1 fruit fly cellular context compared by ENCODE assay signal in the genomic region with DNA sequence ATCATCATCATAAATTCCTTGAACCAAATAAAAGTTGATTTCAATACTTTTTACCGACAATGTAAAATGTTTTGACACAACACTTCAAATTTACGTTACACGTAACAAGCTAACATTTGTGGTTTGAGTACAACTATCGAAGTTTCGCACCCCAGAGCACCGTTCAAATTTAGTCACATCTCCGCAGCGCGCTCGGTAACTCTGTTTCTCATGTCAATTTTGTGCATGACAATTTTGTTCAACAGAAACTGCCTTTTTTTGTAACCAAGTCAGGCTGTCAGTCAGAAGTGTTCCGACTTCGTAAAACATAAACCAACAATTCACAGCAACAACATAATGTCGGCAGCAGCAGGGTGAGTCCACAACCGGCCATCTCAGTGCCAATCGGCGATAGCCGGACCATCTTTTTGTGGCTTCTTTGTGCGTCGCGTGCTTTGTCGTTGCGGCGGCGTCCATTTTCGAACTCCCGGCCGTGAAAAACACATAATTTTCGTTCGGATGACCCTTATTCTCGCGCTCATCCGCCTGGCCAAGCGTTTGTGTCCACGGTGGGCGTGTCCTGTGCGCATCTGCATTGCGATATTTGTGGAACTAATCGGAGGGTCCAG.
TF ChIP-seq lines count a peak whose summit lies in the region.

Gene p23 (plus strand): TSS at position 194 of the 608 bp plus-strand sequence.

TF ChIP-seq in whole organism, embryonic, 481 proteins besides CTCF, POLR2A, EP300 and RAD21 (continued from another document and continues in another):
- peak; percentile 52; the same call in 1 of the 3 replicates for TF ChIP-seq CG2199 (GFP tag; IDR thresholded peaks at IDR 0.05; lab: Robert Waterston, UW)
- TF ChIP-seq sim (GFP tag; IDR thresholded peaks at IDR 0.05; lab: Robert Waterston, UW): no peak
- no peak for TF ChIP-seq cad (GFP tag; optimal IDR thresholded peaks at IDR 0.05; lab: Kevin White, UChicago)
- no peak for TF ChIP-seq CG3838 (GFP tag; optimal IDR thresholded peaks at IDR 0.05; lab: Kevin White, UChicago)
- TF ChIP-seq D (optimal IDR thresholded peaks at IDR 0.05; lab: Kevin White, UChicago): peak; percentile 21
- no peak for TF ChIP-seq D (GFP tag; optimal IDR thresholded peaks at IDR 0.05; lab: Kevin White, UChicago)
- TF ChIP-seq Sox100B (GFP tag; optimal IDR thresholded peaks at IDR 0.05; lab: Kevin White, UChicago): no peak
- TF ChIP-seq Doc2 (GFP tag; IDR thresholded peaks at IDR 0.05; lab: Robert Waterston, UW): no peak
- no peak for TF ChIP-seq Asciz (GFP tag; optimal IDR thresholded peaks at IDR 0.05; lab: Kevin White, UChicago)
- peak; percentile 66 for TF ChIP-seq Hmr (GFP tag; optimal IDR thresholded peaks at IDR 0.05; lab: Kevin White, UChicago)
- TF ChIP-seq CG13123 (GFP tag; optimal IDR thresholded peaks at IDR 0.05; lab: Kevin White, UChicago): no peak
- TF ChIP-seq mirr (GFP tag; optimal IDR thresholded peaks at IDR 0.05; lab: Kevin White, UChicago): no peak
- no peak for TF ChIP-seq ac (GFP tag; optimal IDR thresholded peaks at IDR 0.05; lab: Kevin White, UChicago)
- peak; percentile 78 for TF ChIP-seq HmgD (GFP tag; optimal IDR thresholded peaks at IDR 0.05; lab: Kevin White, UChicago)
- TF ChIP-seq stwl (tag; optimal IDR thresholded peaks at IDR 0.05; lab: Kevin White, UChicago): peak; percentile 62
- no peak for TF ChIP-seq psq (GFP tag; optimal IDR thresholded peaks at IDR 0.05; lab: Kevin White, UChicago)
- no peak for TF ChIP-seq D19B (GFP tag; optimal IDR thresholded peaks at IDR 0.05; lab: Kevin White, UChicago)
- no peak for TF ChIP-seq pnt (GFP tag; optimal IDR thresholded peaks at IDR 0.05; lab: Kevin White, UChicago)
- TF ChIP-seq CG11504 (tag; optimal IDR thresholded peaks at IDR 0.05; lab: Kevin White, UChicago): no peak
- TF ChIP-seq ems (GFP tag; optimal IDR thresholded peaks at IDR 0.05; lab: Kevin White, UChicago): no peak
- TF ChIP-seq CG4360 (GFP tag; IDR thresholded peaks at IDR 0.05; lab: Robert Waterston, UW): no peak
- TF ChIP-seq maf-S (GFP tag; optimal IDR thresholded peaks at IDR 0.05; lab: Kevin White, UChicago): no peak
- peak; percentile 62 for TF ChIP-seq sens (GFP tag; lab: Kevin White, UChicago)
- TF ChIP-seq CG34422 (GFP tag; IDR thresholded peaks at IDR 0.05; lab: Robert Waterston, UW): peak; percentile 73; the same call in 1 of the 3 replicates
- no peak for TF ChIP-seq zen2 (GFP tag; IDR thresholded peaks at IDR 0.05; lab: Robert Waterston, UW; ENCODE audit: partially characterized antibody)
- TF ChIP-seq CG12299 (tag; optimal IDR thresholded peaks at IDR 0.05; lab: Kevin White, UChicago): no peak
- no peak for TF ChIP-seq CG1792 (GFP tag; optimal IDR thresholded peaks at IDR 0.05; lab: Kevin White, UChicago)
- TF ChIP-seq CG10431 (GFP tag; optimal IDR thresholded peaks at IDR 0.05; lab: Kevin White, UChicago): no peak
- TF ChIP-seq ind (GFP tag; optimal IDR thresholded peaks at IDR 0.05; lab: Kevin White, UChicago): no peak
- no peak for TF ChIP-seq CG1647 (GFP tag; optimal IDR thresholded peaks at IDR 0.05; lab: Kevin White, UChicago)
- peak; percentile 57 for TF ChIP-seq Sin3A (optimal IDR thresholded peaks at IDR 0.05; lab: Kevin White, UChicago)
- no peak for TF ChIP-seq CG8281 (tag; optimal IDR thresholded peaks at IDR 0.05; lab: Kevin White, UChicago)
- TF ChIP-seq CG6791 (GFP tag; IDR thresholded peaks at IDR 0.05; lab: Robert Waterston, UW; ENCODE audit: partially characterized antibody): peak; percentile 51; the same call in 1 of the 3 replicates
- TF ChIP-seq p53 (GFP tag; optimal IDR thresholded peaks at IDR 0.05; lab: Kevin White, UChicago): peak; percentile 69
- TF ChIP-seq Camta (GFP tag; optimal IDR thresholded peaks at IDR 0.05; lab: Kevin White, UChicago): no peak
- no peak for TF ChIP-seq odd (GFP tag; optimal IDR thresholded peaks at IDR 0.05; lab: Kevin White, UChicago)
- TF ChIP-seq CG2678 (tag; optimal IDR thresholded peaks at IDR 0.05; lab: Kevin White, UChicago): no peak
- no peak for TF ChIP-seq CG10462 (GFP tag; optimal IDR thresholded peaks at IDR 0.05; lab: Kevin White, UChicago)
- TF ChIP-seq HHEX (GFP tag; optimal IDR thresholded peaks at IDR 0.05; lab: Kevin White, UChicago): no peak
- peak; percentile 44; the same call in 1 of the 2 replicates for TF ChIP-seq chm (GFP tag; IDR thresholded peaks at IDR 0.05; lab: Robert Waterston, UW)
- TF ChIP-seq ranshi (GFP tag; IDR thresholded peaks at IDR 0.05; lab: Robert Waterston, UW): no peak
- no peak for TF ChIP-seq CG1024 (GFP tag; IDR thresholded peaks at IDR 0.05; lab: Robert Waterston, UW)
- TF ChIP-seq fd96Cb (tag; optimal IDR thresholded peaks at IDR 0.05; lab: Kevin White, UChicago): no peak
- TF ChIP-seq CG31224 (GFP tag; IDR thresholded peaks at IDR 0.05; lab: Robert Waterston, UW): no peak
- TF ChIP-seq crc (GFP tag; optimal IDR thresholded peaks at IDR 0.05; lab: Kevin White, UChicago): no peak
- TF ChIP-seq MTF-1 (GFP tag; optimal IDR thresholded peaks at IDR 0.05; lab: Kevin White, UChicago; ENCODE audit: borderline replicate concordance): no peak
- no peak for TF ChIP-seq CG4282 (GFP tag; optimal IDR thresholded peaks at IDR 0.05; lab: Kevin White, UChicago)
- TF ChIP-seq caup (GFP tag; optimal IDR thresholded peaks at IDR 0.05; lab: Kevin White, UChicago; ENCODE audit: severe bottlenecking): no peak
- TF ChIP-seq dimm (GFP tag; IDR thresholded peaks at IDR 0.05; lab: Robert Waterston, UW): no peak
- TF ChIP-seq sqz (GFP tag; optimal IDR thresholded peaks at IDR 0.05; lab: Kevin White, UChicago): no peak
- TF ChIP-seq Dbx (GFP tag; IDR thresholded peaks at IDR 0.05; lab: Robert Waterston, UW): peak; percentile 60; the same call in 2 of the 3 replicates
- no peak for TF ChIP-seq h (optimal IDR thresholded peaks at IDR 0.05; lab: Kevin White, UChicago)
- TF ChIP-seq zen (tag; optimal IDR thresholded peaks at IDR 0.05; lab: Kevin White, UChicago): no peak
- no peak for TF ChIP-seq stc (GFP tag; IDR thresholded peaks at IDR 0.05; lab: Robert Waterston, UW)
- TF ChIP-seq unpg (GFP tag; optimal IDR thresholded peaks at IDR 0.05; lab: Kevin White, UChicago): no peak
- TF ChIP-seq CHES-1-like (GFP tag; optimal IDR thresholded peaks at IDR 0.05; lab: Kevin White, UChicago): peak; percentile 42
- TF ChIP-seq CG13296 (GFP tag; optimal IDR thresholded peaks at IDR 0.05; lab: Kevin White, UChicago): no peak
- TF ChIP-seq pb (GFP tag; optimal IDR thresholded peaks at IDR 0.05; lab: Kevin White, UChicago): no peak
- TF ChIP-seq HmgZ (tag; optimal IDR thresholded peaks at IDR 0.05; lab: Kevin White, UChicago): peak; percentile 86
- no peak for TF ChIP-seq onecut (GFP tag; IDR thresholded peaks at IDR 0.05; lab: Robert Waterston, UW)
- TF ChIP-seq CG8089 (GFP tag; optimal IDR thresholded peaks at IDR 0.05; lab: Kevin White, UChicago): no peak
- TF ChIP-seq CG12236 (GFP tag; optimal IDR thresholded peaks at IDR 0.05; lab: Kevin White, UChicago): no peak
- no peak for TF ChIP-seq Fer3 (tag; optimal IDR thresholded peaks at IDR 0.05; lab: Kevin White, UChicago)
- TF ChIP-seq CG14965 (GFP tag; optimal IDR thresholded peaks at IDR 0.05; lab: Kevin White, UChicago; ENCODE audit: borderline replicate concordance): no peak
- TF ChIP-seq NFAT (GFP tag; IDR thresholded peaks at IDR 0.05; lab: Robert Waterston, UW): no peak
- TF ChIP-seq CG8944 (GFP tag; optimal IDR thresholded peaks at IDR 0.05; lab: Kevin White, UChicago): no peak
- TF ChIP-seq Spps (tag; optimal IDR thresholded peaks at IDR 0.05; lab: Kevin White, UChicago): no peak
- TF ChIP-seq CG34376 (GFP tag; optimal IDR thresholded peaks at IDR 0.05; lab: Kevin White, UChicago): no peak
- no peak for TF ChIP-seq CG6765 (GFP tag; optimal IDR thresholded peaks at IDR 0.05; lab: Kevin White, UChicago)
- no peak for TF ChIP-seq CG7786 (GFP tag; optimal IDR thresholded peaks at IDR 0.05; lab: Kevin White, UChicago)
- TF ChIP-seq Poxn (GFP tag; IDR thresholded peaks at IDR 0.05; lab: Robert Waterston, UW): no peak
- TF ChIP-seq CG15479 (GFP tag; optimal IDR thresholded peaks at IDR 0.05; lab: Kevin White, UChicago): no peak
- peak; percentile 32 for TF ChIP-seq CG9876 (GFP tag; optimal IDR thresholded peaks at IDR 0.05; lab: Kevin White, UChicago)
- TF ChIP-seq CG2712 (tag; optimal IDR thresholded peaks at IDR 0.05; lab: Kevin White, UChicago): no peak
- no peak for TF ChIP-seq Hand (GFP tag; optimal IDR thresholded peaks at IDR 0.05; lab: Kevin White, UChicago)
- no peak for TF ChIP-seq CG10209 (GFP tag; optimal IDR thresholded peaks at IDR 0.05; lab: Kevin White, UChicago)
- no peak for TF ChIP-seq dysf (GFP tag; IDR thresholded peaks at IDR 0.05; lab: Robert Waterston, UW)
- TF ChIP-seq CG7271 (tag; optimal IDR thresholded peaks at IDR 0.05; lab: Kevin White, UChicago): no peak
- no peak for TF ChIP-seq CG4707 (GFP tag; optimal IDR thresholded peaks at IDR 0.05; lab: Kevin White, UChicago)
- TF ChIP-seq CG13775 (GFP tag; optimal IDR thresholded peaks at IDR 0.05; lab: Kevin White, UChicago): no peak
- 0 out of 2 replicates have a peak, but pooled peaks have one; percentile 40 for TF ChIP-seq hbn (GFP tag; IDR thresholded peaks at IDR 0.05; lab: Robert Waterston, UW; ENCODE audit: partially characterized antibody)
- no peak for TF ChIP-seq CkIIα-i1 (GFP tag; IDR thresholded peaks at IDR 0.05; lab: Robert Waterston, UW)
- TF ChIP-seq CG31365 (tag; optimal IDR thresholded peaks at IDR 0.05; lab: Kevin White, UChicago): no peak
- TF ChIP-seq vfl (GFP tag; optimal IDR thresholded peaks at IDR 0.05; lab: Kevin White, UChicago): no peak
- TF ChIP-seq ab (GFP tag; optimal IDR thresholded peaks at IDR 0.05; lab: Kevin White, UChicago): no peak
- no peak for TF ChIP-seq salm (tag; optimal IDR thresholded peaks at IDR 0.05; lab: Kevin White, UChicago)
- TF ChIP-seq CG7963 (GFP tag; IDR thresholded peaks at IDR 0.05; lab: Robert Waterston, UW; ENCODE audit: partially characterized antibody): no peak
- TF ChIP-seq ttk (GFP tag; IDR thresholded peaks at IDR 0.05; lab: Robert Waterston, UW): no peak
- TF ChIP-seq amos (GFP tag; IDR thresholded peaks at IDR 0.05; lab: Robert Waterston, UW; ENCODE audit: partially characterized antibody): peak; percentile 73
- TF ChIP-seq gro (GFP tag; optimal IDR thresholded peaks at IDR 0.05; lab: Kevin White, UChicago): no peak
- TF ChIP-seq Gug (GFP tag; IDR thresholded peaks at IDR 0.05; lab: Robert Waterston, UW): no peak
- no peak for TF ChIP-seq CG43689 (GFP tag; IDR thresholded peaks at IDR 0.05; lab: Robert Waterston, UW)
- TF ChIP-seq CG15696 (tag; optimal IDR thresholded peaks at IDR 0.05; lab: Kevin White, UChicago): no peak
- no peak for TF ChIP-seq slou (GFP tag; optimal IDR thresholded peaks at IDR 0.05; lab: Kevin White, UChicago)
- no peak for TF ChIP-seq C15 (GFP tag; IDR thresholded peaks at IDR 0.05; lab: Robert Waterston, UW)
- TF ChIP-seq CG7357 (GFP tag; IDR thresholded peaks at IDR 0.05; lab: Robert Waterston, UW): no peak
- TF ChIP-seq btn (GFP tag; optimal IDR thresholded peaks at IDR 0.05; lab: Kevin White, UChicago): no peak
- no peak for TF ChIP-seq Ets65A (GFP tag; lab: Kevin White, UChicago)
- no peak for TF ChIP-seq Vsx1 (GFP tag; optimal IDR thresholded peaks at IDR 0.05; lab: Kevin White, UChicago)
- no peak for TF ChIP-seq B-H1 (GFP tag; IDR thresholded peaks at IDR 0.05; lab: Robert Waterston, UW)
- no peak for TF ChIP-seq vnd (GFP tag; IDR thresholded peaks at IDR 0.05; lab: Robert Waterston, UW; ENCODE audit: partially characterized antibody)
- no peak for TF ChIP-seq CG1233 (GFP tag; optimal IDR thresholded peaks at IDR 0.05; lab: Kevin White, UChicago)
- 0 out of 3 replicates have a peak, but pooled peaks have one; percentile 17 for TF ChIP-seq HLH4C (GFP tag; IDR thresholded peaks at IDR 0.05; lab: Robert Waterston, UW; ENCODE audit: partially characterized antibody)
- TF ChIP-seq pzg (GFP tag; optimal IDR thresholded peaks at IDR 0.05; lab: Kevin White, UChicago): peak; percentile 97
- no peak for TF ChIP-seq nau (GFP tag; optimal IDR thresholded peaks at IDR 0.05; lab: Kevin White, UChicago)
- peak; percentile 54 for TF ChIP-seq CG15514 (GFP tag; optimal IDR thresholded peaks at IDR 0.05; lab: Kevin White, UChicago)
- TF ChIP-seq Myb (GFP tag; optimal IDR thresholded peaks at IDR 0.05; lab: Kevin White, UChicago): peak; percentile 81
- no peak for TF ChIP-seq CG11247 (GFP tag; IDR thresholded peaks at IDR 0.05; lab: Robert Waterston, UW)
- no peak for TF ChIP-seq CG7839 (tag; optimal IDR thresholded peaks at IDR 0.05; lab: Kevin White, UChicago)
- TF ChIP-seq CG8924 (tag; optimal IDR thresholded peaks at IDR 0.05; lab: Kevin White, UChicago): peak; percentile 32
- peak; percentile 62 for TF ChIP-seq CG16813 (GFP tag; IDR thresholded peaks at IDR 0.05; lab: Robert Waterston, UW; ENCODE audit: partially characterized antibody)
- TF ChIP-seq GATAe (GFP tag; conservative IDR thresholded peaks at IDR 0.05; lab: Robert Waterston, UW): no peak
- TF ChIP-seq Mes4 (GFP tag; optimal IDR thresholded peaks at IDR 0.05; lab: Kevin White, UChicago): no peak
- TF ChIP-seq CG8765 (GFP tag; IDR thresholded peaks at IDR 0.05; lab: Robert Waterston, UW): no peak
- no peak for TF ChIP-seq Rx (GFP tag; IDR thresholded peaks at IDR 0.05; lab: Robert Waterston, UW)
- TF ChIP-seq oc (tag; optimal IDR thresholded peaks at IDR 0.05; lab: Kevin White, UChicago): no peak
- no peak for TF ChIP-seq gsb (GFP tag; IDR thresholded peaks at IDR 0.05; lab: Robert Waterston, UW)
- peak; percentile 15 for TF ChIP-seq Bdp1 (GFP tag; optimal IDR thresholded peaks at IDR 0.05; lab: Kevin White, UChicago)
- TF ChIP-seq MESR4 (GFP tag; optimal IDR thresholded peaks at IDR 0.05; lab: Kevin White, UChicago): peak; percentile 94
- no peak for TF ChIP-seq HLH54F (GFP tag; optimal IDR thresholded peaks at IDR 0.05; lab: Kevin White, UChicago)
- TF ChIP-seq Sry-β (GFP tag; optimal IDR thresholded peaks at IDR 0.05; lab: Kevin White, UChicago): no peak
- TF ChIP-seq Atf-2 (GFP tag; optimal IDR thresholded peaks at IDR 0.05; lab: Kevin White, UChicago): no peak
- TF ChIP-seq Dfd (GFP tag; optimal IDR thresholded peaks at IDR 0.05; lab: Kevin White, UChicago): no peak
- TF ChIP-seq gfzf (GFP tag; optimal IDR thresholded peaks at IDR 0.05; lab: Kevin White, UChicago): peak; percentile 98
- no peak for TF ChIP-seq ase (GFP tag; IDR thresholded peaks at IDR 0.05; lab: Robert Waterston, UW)
- no peak for TF ChIP-seq Atf6 (GFP tag; IDR thresholded peaks at IDR 0.05; lab: Robert Waterston, UW)
- no peak for TF ChIP-seq jigr1 (GFP tag; IDR thresholded peaks at IDR 0.05; lab: Robert Waterston, UW)
- no peak for TF ChIP-seq lilli (GFP tag; optimal IDR thresholded peaks at IDR 0.05; lab: Kevin White, UChicago)
- no peak for TF ChIP-seq tgo (GFP tag; IDR thresholded peaks at IDR 0.05; lab: Robert Waterston, UW)
